Fruit fly (Drosophila melanogaster): ENCODE measurements around the gene Pli.

Gene Pli

DNA sequence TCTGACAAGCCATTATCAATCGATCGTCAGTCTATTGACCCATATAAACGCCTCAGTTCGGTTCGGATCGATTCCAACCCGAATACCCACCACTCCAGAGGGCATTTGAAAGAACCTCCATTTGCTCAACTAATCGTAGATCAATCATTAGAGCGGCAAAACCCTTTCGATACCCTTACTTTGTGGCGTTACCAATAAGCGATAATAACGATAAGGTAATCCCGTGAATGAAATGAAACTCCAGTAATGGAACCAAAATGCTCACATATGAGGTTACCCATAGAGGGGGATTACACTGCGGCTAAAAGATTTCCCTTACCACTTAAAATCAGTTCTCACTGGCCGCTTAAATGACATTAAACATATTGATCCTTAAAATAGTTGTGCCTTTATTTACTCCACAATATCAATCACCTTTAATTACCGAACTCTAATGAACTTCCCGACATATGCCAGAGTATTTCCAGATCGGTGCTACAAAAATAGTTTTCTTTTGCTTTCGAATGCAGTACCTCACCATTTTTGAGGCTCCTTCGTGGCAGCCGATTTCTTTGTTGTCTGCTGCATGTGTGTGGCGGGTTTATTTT lies 17.2 kb downstream of the Pli start (continued):
- TF ChIP-seq mld (GFP tag; IDR thresholded peaks at IDR 0.05; ENCODE audit: partially characterized antibody) (no peak), odd (GFP tag; optimal IDR thresholded peaks at IDR 0.05) (no peak), Pdp1 (GFP tag; optimal IDR thresholded peaks at IDR 0.05) (no peak), bigmax (GFP tag; optimal IDR thresholded peaks at IDR 0.05) (no peak), HmgZ (tag; optimal IDR thresholded peaks at IDR 0.05) (no peak), CG4360 (GFP tag; IDR thresholded peaks at IDR 0.05) (0 out of 2 replicates have a peak, but pooled peaks have one; percentile 22), pros (GFP tag; optimal IDR thresholded peaks at IDR 0.05) (no peak), E2f1 (GFP tag; IDR thresholded peaks at IDR 0.05) (no peak), jigr1 (GFP tag; IDR thresholded peaks at IDR 0.05) (no peak), YL-1 (GFP tag; optimal IDR thresholded peaks at IDR 0.05) (no peak), gcm2 (GFP tag; optimal IDR thresholded peaks at IDR 0.05) (no peak), insv (GFP tag; optimal IDR thresholded peaks at IDR 0.05) (no peak), HmgD (GFP tag; optimal IDR thresholded peaks at IDR 0.05) (no peak), sisA (GFP tag; IDR thresholded peaks at IDR 0.05) (no peak), zen (tag; optimal IDR thresholded peaks at IDR 0.05) (no peak), Dp (GFP tag; optimal IDR thresholded peaks at IDR 0.05) (no peak), pita (GFP tag; optimal IDR thresholded peaks at IDR 0.05) (no peak), CG10654 (GFP tag; optimal IDR thresholded peaks at IDR 0.05) (no peak), unpg (GFP tag; optimal IDR thresholded peaks at IDR 0.05) (peak; percentile 8), ken (GFP tag; IDR thresholded peaks at IDR 0.05) (no peak), CG12659 (GFP tag; optimal IDR thresholded peaks at IDR 0.05) (no peak), CG6813 (GFP tag; optimal IDR thresholded peaks at IDR 0.05) (no peak), CG3847 (GFP tag; IDR thresholded peaks at IDR 0.05) (no peak), bowl (GFP tag; IDR thresholded peaks at IDR 0.05) (no peak), Mes4 (GFP tag; optimal IDR thresholded peaks at IDR 0.05) (no peak), zen2 (GFP tag; IDR thresholded peaks at IDR 0.05; ENCODE audit: partially characterized antibody) (no peak)

DNA sequence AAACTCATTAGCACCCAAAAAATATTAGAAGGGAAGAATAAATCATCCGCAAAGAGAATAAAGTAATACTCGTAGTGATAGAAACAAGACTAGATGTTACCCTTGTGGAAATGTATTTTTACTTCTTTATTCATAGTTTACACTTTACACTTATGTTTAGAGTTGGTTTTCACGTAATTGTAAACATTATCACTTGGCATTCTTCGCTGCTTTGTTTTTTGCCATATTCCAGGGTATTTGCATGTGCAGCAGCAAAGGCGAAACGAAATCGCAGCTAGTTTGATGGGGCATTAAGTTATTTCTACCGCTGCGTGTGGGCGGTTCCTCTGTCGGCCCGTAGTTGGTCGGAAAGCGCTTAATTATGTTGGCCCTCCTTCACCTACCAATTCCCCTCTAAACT lies 18.1 kb downstream of the Pli start:
- peak; percentile 14 for TF ChIP-seq CG1603 (tag; optimal IDR thresholded peaks at IDR 0.05)
- no peak for TF ChIP-seq CG12299 (tag; optimal IDR thresholded peaks at IDR 0.05)
- TF ChIP-seq Sin3A (optimal IDR thresholded peaks at IDR 0.05): no peak
- TF ChIP-seq NK7.1 (GFP tag; optimal IDR thresholded peaks at IDR 0.05): no peak
- no peak for TF ChIP-seq fd64A (GFP tag; optimal IDR thresholded peaks at IDR 0.05)
- TF ChIP-seq sr (GFP tag; IDR thresholded peaks at IDR 0.05): peak; percentile 85
- TF ChIP-seq Dip2 (GFP tag; IDR thresholded peaks at IDR 0.05): no peak
- TF ChIP-seq CG5953 (GFP tag; IDR thresholded peaks at IDR 0.05): no peak
- TF ChIP-seq CG9437 (GFP tag; optimal IDR thresholded peaks at IDR 0.05): no peak
- TF ChIP-seq Mrtf (GFP tag; IDR thresholded peaks at IDR 0.05): no peak
- TF ChIP-seq CG9932 (GFP tag; IDR thresholded peaks at IDR 0.05): 0 out of 2 replicates have a peak, but pooled peaks have one; percentile 29
- peak; percentile 39 for TF ChIP-seq CG14441 (GFP tag; IDR thresholded peaks at IDR 0.05)
- no peak for TF ChIP-seq Gug (GFP tag; IDR thresholded peaks at IDR 0.05)
- peak; percentile 14; the same call in 1 of the 2 replicates for TF ChIP-seq CG10959 (GFP tag; IDR thresholded peaks at IDR 0.05)
- no peak for TF ChIP-seq nerfin-1 (tag; optimal IDR thresholded peaks at IDR 0.05)
- TF ChIP-seq ci (GFP tag; IDR thresholded peaks at IDR 0.05): 0 out of 3 replicates have a peak, but pooled peaks have one; percentile 21
- no peak for TF ChIP-seq CG18599 (GFP tag; optimal IDR thresholded peaks at IDR 0.05)
- peak; percentile 39; the same call in 1 of the 2 replicates for TF ChIP-seq Ada2b (GFP tag; IDR thresholded peaks at IDR 0.05)
- TF ChIP-seq otp (GFP tag; IDR thresholded peaks at IDR 0.05): peak; percentile 39; the same call in 1 of the 3 replicates
- TF ChIP-seq Sox102F (GFP tag; optimal IDR thresholded peaks at IDR 0.05): peak; percentile 19
- peak; percentile 49; the same call in 1 of the 2 replicates for TF ChIP-seq sob (GFP tag; IDR thresholded peaks at IDR 0.05)
- peak; percentile 14; the same call in 1 of the 2 replicates for TF ChIP-seq esg (GFP tag; conservative IDR thresholded peaks at IDR 0.05)
- no peak for TF ChIP-seq CG16863 (GFP tag; optimal IDR thresholded peaks at IDR 0.05)
- no peak for TF ChIP-seq Lim3 (GFP tag; IDR thresholded peaks at IDR 0.05)
- no peak for TF ChIP-seq CG12155 (GFP tag; optimal IDR thresholded peaks at IDR 0.05)
- peak; percentile 61 for TF ChIP-seq D19B (GFP tag; optimal IDR thresholded peaks at IDR 0.05)

All from whole organism, embryonic.